Worm (Caenorhabditis elegans) whole organism, L1 larva: ENCODE data around the gene srsx-30.

Source experiments
- aly-2 ChIP-seq: fragments of 150-350 bp; optimal IDR thresholded peaks from 2 replicates; lab custom pipeline; 2014; ENCODE audit warnings: missing biosample characterization, missing genetic modification characterization
- elt-2 ChIP-seq: sonication (generic microtip); optimal IDR thresholded peaks from 2 replicates; lab custom pipeline; 2016; ENCODE audit warnings: missing genetic modification characterization, mild to moderate bottlenecking, inconsistent platforms, missing compliant biosample characterization, missing genetic modification reagents
- nhr-28 ChIP-seq: fragments of 150-350 bp; optimal IDR thresholded peaks from 2 replicates; lab custom pipeline; 2014; ENCODE audit warnings: missing biosample characterization, missing genetic modification characterization
- nhr-77 ChIP-seq: fragments of 150-350 bp; optimal IDR thresholded peaks from 2 replicates; lab custom pipeline; 2014; ENCODE audit warnings: missing biosample characterization, missing genetic modification characterization
- pqm-1 ChIP-seq: sonication (generic microtip); optimal IDR thresholded peaks from 3 replicates; lab custom pipeline; 2017; ENCODE audit warnings: missing biosample characterization, missing genetic modification characterization
- ztf-11 ChIP-seq, 2 experiments: sonication (generic microtip); optimal IDR thresholded peaks; 2 replicates each; lab custom pipeline; 2016 to 2017; ENCODE audit warnings: missing genetic modification characterization in 2 of 2, missing biosample characterization in 1 of 2, missing compliant biosample characterization in 1 of 2

- TF ChIP-seq aly-2 (no peak), ztf-11 (tag; optimal IDR thresholded peaks at IDR 0.05; lab: Kevin White, UChicago) (no peak), elt-2 (no peak), nhr-28 (no peak), nhr-77 (no peak), pqm-1 (no peak)
These were observed 24.4 kb downstream of the srsx-30 start, which contains the start of gene ZK856.4 for ce11 chrV:10182984-10183383.
